Worm (Caenorhabditis elegans): ENCODE data around the gene ced-6.
A peak's percentile ranks its signal among the peaks of the same experiment; 100 is the strongest.

The ced-6 gene

DNA sequence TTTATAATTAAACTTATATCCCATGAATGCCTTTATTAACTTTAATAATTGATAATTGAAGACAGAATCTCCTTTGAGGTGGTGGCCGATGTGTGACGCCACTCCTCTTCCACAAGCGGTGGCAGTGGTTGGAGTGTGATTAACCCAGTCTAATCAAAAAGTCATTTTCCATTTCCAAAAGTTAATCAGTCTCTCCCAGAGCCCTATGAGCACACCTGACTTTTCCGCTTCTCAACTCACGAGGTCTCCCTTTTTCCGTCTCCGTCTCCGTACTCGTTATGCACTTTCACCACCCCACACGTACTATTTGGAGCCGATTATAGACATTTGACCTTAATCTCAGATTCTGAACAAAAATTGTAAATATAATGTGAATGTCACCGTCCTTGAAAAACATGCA is 47.1 kb downstream of the ced-6 start:
- TF ChIP-seq C34F6.9 (tag; optimal IDR thresholded peaks at IDR 0.05) (peak; percentile 30), mdl-1 (tag; optimal IDR thresholded peaks at IDR 0.05) (no peak), ceh-16 (tag; optimal IDR thresholded peaks at IDR 0.05) (no peak), lin-11 (tag; optimal IDR thresholded peaks at IDR 0.05) (peak; percentile 5), nhr-10 (tag; optimal IDR thresholded peaks at IDR 0.05) (no peak), lsy-2 (tag; optimal IDR thresholded peaks at IDR 0.05) (no peak), ztf-4 (tag; optimal IDR thresholded peaks at IDR 0.05) (no peak), blmp-1 (tag; optimal IDR thresholded peaks at IDR 0.05; ENCODE audit: insufficient read depth) (no peak), nhr-237 (tag; optimal IDR thresholded peaks at IDR 0.05) (no peak), nhr-21 (tag; optimal IDR thresholded peaks at IDR 0.05) (no peak), nhr-129 (tag; optimal IDR thresholded peaks at IDR 0.05) (no peak)
